Worm (Caenorhabditis elegans) whole organism, L4/young adult: ENCODE data around the gene sdpn-1.

ENCODE experiments used
- W03F9.2 ChIP-seq: fragments of 150-350 bp; optimal IDR thresholded peaks from 2 replicates; lab custom pipeline; 2014; ENCODE audit warnings: missing biosample characterization, missing genetic modification characterization
- dao-5 ChIP-seq: sonication (generic microtip); optimal IDR thresholded peaks from 2 replicates; lab custom pipeline; 2016; ENCODE audit warnings: missing genotype, missing genetic modification characterization, moderate library complexity, missing compliant biosample characterization
- him-1 ChIP-seq: sonication (generic microtip); optimal IDR thresholded peaks from 2 replicates; lab custom pipeline; 2016; ENCODE audit warnings: missing genotype, missing genetic modification reagents, missing genetic modification characterization, missing compliant biosample characterization

DNA sequence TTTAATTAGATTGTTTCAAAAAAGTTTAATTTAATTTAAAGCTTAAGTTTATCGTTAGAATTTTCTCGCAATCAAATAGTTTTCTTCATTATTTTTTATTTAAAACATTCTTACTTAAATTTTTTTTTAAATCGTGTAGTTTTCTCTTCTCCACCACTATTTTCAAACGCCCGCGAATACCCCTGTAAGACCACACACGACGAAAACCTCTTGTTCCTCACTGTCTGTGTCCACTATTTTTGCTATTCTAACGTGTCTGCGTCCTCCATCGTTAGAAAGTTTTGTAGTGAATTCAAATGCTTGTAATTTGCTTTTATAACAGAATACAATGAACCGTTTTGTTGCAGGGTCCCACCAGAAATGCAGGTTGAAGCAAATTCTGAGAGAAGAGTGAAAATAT is 42.9 kb upstream of the sdpn-1 start, which contains the start of gene xol-1:
- no peak for TF ChIP-seq dao-5
- TF ChIP-seq him-1 (tag; lab: Kevin White, UChicago), result no peak
- TF ChIP-seq W03F9.2 (tag; lab: Kevin White, UChicago), result no peak
